Fruit fly (Drosophila melanogaster) whole organism, embryonic: ENCODE measurements around the gene CG42449.

Experiments used
- Aef1 ChIP-seq: fragments of 200-800 bp; sonication (Bioruptor generic); IDR thresholded peaks from 3 replicates; pipeline ENCODE4 v1.3.6; 2022; ENCODE audit warnings: missing biosample characterization, missing genetic modification characterization
- Atf3 ChIP-seq: fragments of 200-800 bp; sonication (Bioruptor generic); optimal IDR thresholded peaks from 3 replicates; lab custom pipeline; 2016; ENCODE audit warnings: missing biosample characterization, missing genetic modification characterization
- CG12236 ChIP-seq: fragments of 200-800 bp; sonication (Bioruptor generic); optimal IDR thresholded peaks from 2 replicates; lab custom pipeline; 2016; ENCODE audit warnings: missing biosample characterization, missing genetic modification characterization
- CG12391 ChIP-seq: fragments of 200-800 bp; sonication (Bioruptor generic); optimal IDR thresholded peaks from 3 replicates; lab custom pipeline; 2018; ENCODE audit warnings: missing biosample characterization, mild to moderate bottlenecking, missing genetic modification characterization, moderate library complexity
- CG13624 ChIP-seq: fragments of 200-800 bp; sonication (Bioruptor generic); optimal IDR thresholded peaks from 2 replicates; lab custom pipeline; 2016; ENCODE audit warnings: missing biosample characterization, missing genetic modification characterization
- CG15514 ChIP-seq: fragments of 200-800 bp; sonication (Bioruptor generic); optimal IDR thresholded peaks from 3 replicates; lab custom pipeline; 2017; ENCODE audit warnings: missing biosample characterization, missing genetic modification characterization, mild to moderate bottlenecking, moderate library complexity, missing genetic modification reagents
- CG16813 ChIP-seq: fragments of 200-800 bp; sonication (Bioruptor generic); IDR thresholded peaks from 3 replicates; pipeline ENCODE4 v1.3.6; 2022; ENCODE audit warnings: missing biosample characterization, missing genetic modification characterization; ENCODE audit not compliant: partially characterized antibody
- CG16863 ChIP-seq: fragments of 200-800 bp; sonication (Bioruptor generic); optimal IDR thresholded peaks from 3 replicates; lab custom pipeline; 2016; ENCODE audit warnings: missing biosample characterization, missing genetic modification characterization
- CG17359 ChIP-seq: fragments of 200-800 bp; sonication (Bioruptor generic); optimal IDR thresholded peaks from 3 replicates; lab custom pipeline; 2018; ENCODE audit warnings: missing biosample characterization, mild to moderate bottlenecking, missing genetic modification characterization, moderate library complexity
- CG3065 ChIP-seq: fragments of 200-800 bp; sonication (Bioruptor generic); optimal IDR thresholded peaks from 2 replicates; lab custom pipeline; 2016; ENCODE audit warnings: missing biosample characterization, missing genetic modification characterization
- CG31365 ChIP-seq: fragments of 200-800 bp; sonication (Bioruptor generic); optimal IDR thresholded peaks from 2 replicates; lab custom pipeline; 2018; ENCODE audit warnings: missing biosample characterization, mild to moderate bottlenecking, missing genetic modification characterization
- CG6791 ChIP-seq: fragments of 200-800 bp; sonication (Bioruptor generic); IDR thresholded peaks from 3 replicates; pipeline ENCODE4 v1.3.6; 2022; ENCODE audit warnings: missing biosample characterization, missing genetic modification characterization; ENCODE audit not compliant: partially characterized antibody
- CG6854 ChIP-seq: fragments of 200-800 bp; sonication (Bioruptor generic); optimal IDR thresholded peaks from 3 replicates; lab custom pipeline; 2017; ENCODE audit warnings: missing biosample characterization, mild to moderate bottlenecking, missing genetic modification characterization
- CG7357 ChIP-seq: fragments of 200-800 bp; sonication (Bioruptor generic); IDR thresholded peaks from 3 replicates; pipeline ENCODE4 v1.3.6; 2022; ENCODE audit warnings: missing biosample characterization, missing genetic modification characterization
- CG9609 ChIP-seq: fragments of 200-800 bp; sonication (Bioruptor generic); optimal IDR thresholded peaks from 3 replicates; lab custom pipeline; 2016; ENCODE audit warnings: missing biosample characterization, missing genetic modification characterization
- CG9797 ChIP-seq: fragments of 200-800 bp; sonication (Bioruptor generic); optimal IDR thresholded peaks from 3 replicates; lab custom pipeline; 2018; ENCODE audit warnings: missing biosample characterization, mild to moderate bottlenecking, missing genetic modification characterization
- D19A ChIP-seq: fragments of 200-800 bp; optimal IDR thresholded peaks from 3 replicates; lab custom pipeline; 2019; ENCODE audit warnings: missing biosample characterization, mild to moderate bottlenecking, missing genetic modification characterization, moderate library complexity
- Dll ChIP-seq: fragments of 200-800 bp; sonication (Bioruptor generic); IDR thresholded peaks from 4 replicates; pipeline ENCODE4 v1.3.6; 2022; ENCODE audit warnings: missing biosample characterization, missing genetic modification characterization; ENCODE audit not compliant: partially characterized antibody
- Doc3 ChIP-seq: fragments of 200-800 bp; sonication (Bioruptor generic); IDR thresholded peaks from 3 replicates; pipeline ENCODE4 v1.3.6; 2022; ENCODE audit warnings: missing biosample characterization, missing genetic modification characterization; ENCODE audit not compliant: partially characterized antibody
- Drgx ChIP-seq: fragments of 200-800 bp; sonication (Bioruptor generic); IDR thresholded peaks from 2 replicates; pipeline ENCODE4 v1.3.6; 2022; ENCODE audit warnings: missing biosample characterization, missing genetic modification characterization
- Gug ChIP-seq: fragments of 200-800 bp; sonication (Bioruptor generic); IDR thresholded peaks from 4 replicates; pipeline ENCODE4 v1.3.6; 2022; ENCODE audit warnings: missing biosample characterization, missing genetic modification characterization
- Hey ChIP-seq: fragments of 200-800 bp; sonication (Bioruptor generic); optimal IDR thresholded peaks from 3 replicates; lab custom pipeline; 2018; ENCODE audit warnings: missing biosample characterization, mild to moderate bottlenecking, missing genetic modification characterization
- MTF-1 ChIP-seq: fragments of 200-800 bp; sonication (Bioruptor generic); optimal IDR thresholded peaks from 2 replicates; lab custom pipeline; 2018; ENCODE audit warnings: missing biosample characterization, mild to moderate bottlenecking, missing genetic modification characterization, borderline replicate concordance
- NfI ChIP-seq: fragments of 200-800 bp; sonication (Bioruptor generic); optimal IDR thresholded peaks from 3 replicates; lab custom pipeline; 2018; ENCODE audit warnings: missing biosample characterization, mild to moderate bottlenecking, missing genetic modification characterization, moderate library complexity
- Optix ChIP-seq: fragments of 200-800 bp; sonication (Bioruptor generic); IDR thresholded peaks from 3 replicates; pipeline ENCODE4 v1.3.6; 2022; ENCODE audit warnings: missing biosample characterization, missing genetic modification characterization
- PHDP ChIP-seq: fragments of 200-800 bp; sonication (Bioruptor generic); optimal IDR thresholded peaks from 3 replicates; lab custom pipeline; 2018; ENCODE audit warnings: missing biosample characterization, mild to moderate bottlenecking, missing genetic modification characterization, moderate library complexity
- Poxn ChIP-seq: fragments of 200-800 bp; sonication (Bioruptor generic); IDR thresholded peaks from 2 replicates; pipeline ENCODE4 v1.3.6; 2022; ENCODE audit warnings: missing biosample characterization, missing genetic modification characterization
- Usf ChIP-seq: fragments of 200-800 bp; sonication (Bioruptor generic); optimal IDR thresholded peaks from 2 replicates; lab custom pipeline; 2017; ENCODE audit warnings: missing genotype, missing biosample characterization, missing genetic modification characterization
- Xbp1 ChIP-seq: fragments of 200-800 bp; sonication (Bioruptor generic); optimal IDR thresholded peaks from 3 replicates; lab custom pipeline; 2016; ENCODE audit warnings: missing biosample characterization, mild to moderate bottlenecking, missing genetic modification characterization
- Xrp1 ChIP-seq: fragments of 200-800 bp; sonication (Bioruptor generic); IDR thresholded peaks from 2 replicates; pipeline ENCODE4 v1.3.6; 2022; ENCODE audit warnings: missing biosample characterization, missing genetic modification characterization
- YL-1 ChIP-seq: fragments of 200-800 bp; sonication (Bioruptor generic); optimal IDR thresholded peaks from 3 replicates; lab custom pipeline; 2017; ENCODE audit warnings: missing biosample characterization, mild to moderate bottlenecking, missing genetic modification characterization
- aop ChIP-seq: fragments of 200-800 bp; sonication (Bioruptor generic); IDR thresholded peaks from 2 replicates; pipeline ENCODE4 v1.3.6; 2022; ENCODE audit warnings: missing biosample characterization, missing genetic modification characterization
- ap ChIP-seq: fragments of 200-800 bp; sonication (Bioruptor generic); IDR thresholded peaks from 2 replicates; pipeline ENCODE4 v1.3.6; 2022; ENCODE audit warnings: missing biosample characterization, missing genetic modification characterization
- ato ChIP-seq: fragments of 200-800 bp; sonication (Bioruptor generic); IDR thresholded peaks from 2 replicates; pipeline ENCODE4 v1.3.6; 2022; ENCODE audit warnings: missing biosample characterization, missing genetic modification characterization; ENCODE audit not compliant: partially characterized antibody
- bcd ChIP-seq: fragments of 200-800 bp; sonication (Bioruptor generic); optimal IDR thresholded peaks from 2 replicates; lab custom pipeline; 2017; ENCODE audit warnings: missing biosample characterization, mild to moderate bottlenecking, missing genetic modification characterization
- caup ChIP-seq: fragments of 200-800 bp; sonication (Bioruptor generic); optimal IDR thresholded peaks from 3 replicates; lab custom pipeline; 2017; ENCODE audit warnings: missing biosample characterization, mild to moderate bottlenecking, missing genetic modification characterization, moderate library complexity; ENCODE audit not compliant: severe bottlenecking
- croc ChIP-seq: fragments of 200-800 bp; sonication (Bioruptor generic); conservative IDR thresholded peaks from 3 replicates; pipeline ENCODE4 v1.3.6; 2022; ENCODE audit warnings: missing biosample characterization, missing genetic modification characterization
- ewg ChIP-seq: fragments of 200-800 bp; sonication (Bioruptor generic); optimal IDR thresholded peaks from 3 replicates; lab custom pipeline; 2017; ENCODE audit warnings: mild to moderate bottlenecking, missing biosample characterization, missing genetic modification reagents, missing genetic modification characterization
- gt ChIP-seq: fragments of 200-800 bp; sonication (Bioruptor generic); IDR thresholded peaks from 2 replicates; pipeline ENCODE4 v1.3.6; 2022; ENCODE audit warnings: missing biosample characterization, missing genetic modification characterization
- mirr ChIP-seq: fragments of 200-800 bp; sonication (Bioruptor generic); optimal IDR thresholded peaks from 3 replicates; lab custom pipeline; 2018; ENCODE audit warnings: missing biosample characterization, mild to moderate bottlenecking, missing genetic modification characterization
- nau ChIP-seq: fragments of 200-800 bp; sonication (Bioruptor generic); optimal IDR thresholded peaks from 3 replicates; lab custom pipeline; 2017; ENCODE audit warnings: missing biosample characterization, mild to moderate bottlenecking, missing genetic modification characterization, missing genetic modification reagents
- phol ChIP-seq: fragments of 200-800 bp; sonication (Bioruptor generic); optimal IDR thresholded peaks from 3 replicates; lab custom pipeline; 2018; ENCODE audit warnings: missing biosample characterization, mild to moderate bottlenecking, missing genetic modification characterization, moderate library complexity
- pita ChIP-seq: fragments of 200-800 bp; sonication (Bioruptor generic); optimal IDR thresholded peaks from 2 replicates; lab custom pipeline; 2017; ENCODE audit warnings: missing biosample characterization, mild to moderate bottlenecking, missing genetic modification characterization
- psq ChIP-seq: fragments of 200-800 bp; sonication (Bioruptor generic); optimal IDR thresholded peaks from 2 replicates; lab custom pipeline; 2017; ENCODE audit warnings: missing biosample characterization, missing genetic modification characterization
- sens ChIP-seq: fragments of 200-800 bp; sonication (Bioruptor generic); peaks from one replicate; lab custom pipeline; 2016; ENCODE audit warnings: missing biosample characterization, missing genetic modification characterization
- seq ChIP-seq: fragments of 200-800 bp; sonication (Bioruptor generic); IDR thresholded peaks from 2 replicates; pipeline ENCODE4 v1.3.6; 2022; ENCODE audit warnings: missing biosample characterization, missing genetic modification characterization
- shn ChIP-seq: fragments of 200-800 bp; sonication (Bioruptor generic); optimal IDR thresholded peaks from 3 replicates; lab custom pipeline; 2016; ENCODE audit warnings: missing biosample characterization, missing genetic modification characterization
- tgo ChIP-seq: fragments of 200-800 bp; sonication (Bioruptor generic); IDR thresholded peaks from 3 replicates; pipeline ENCODE4 v1.3.6; 2022; ENCODE audit warnings: missing biosample characterization, missing genetic modification characterization
- tin ChIP-seq: fragments of 200-800 bp; sonication (Bioruptor generic); optimal IDR thresholded peaks from 3 replicates; lab custom pipeline; 2016; ENCODE audit warnings: missing biosample characterization, missing genetic modification characterization
- trh ChIP-seq: fragments of 200-800 bp; sonication (Bioruptor generic); optimal IDR thresholded peaks from 2 replicates; lab custom pipeline; 2016; ENCODE audit warnings: missing biosample characterization, missing genetic modification characterization
- wdn ChIP-seq: fragments of 200-800 bp; sonication (Bioruptor generic); IDR thresholded peaks from 2 replicates; pipeline ENCODE4 v1.3.6; 2022; ENCODE audit warnings: missing biosample characterization, missing genetic modification characterization

CG42449 gene

DNA sequence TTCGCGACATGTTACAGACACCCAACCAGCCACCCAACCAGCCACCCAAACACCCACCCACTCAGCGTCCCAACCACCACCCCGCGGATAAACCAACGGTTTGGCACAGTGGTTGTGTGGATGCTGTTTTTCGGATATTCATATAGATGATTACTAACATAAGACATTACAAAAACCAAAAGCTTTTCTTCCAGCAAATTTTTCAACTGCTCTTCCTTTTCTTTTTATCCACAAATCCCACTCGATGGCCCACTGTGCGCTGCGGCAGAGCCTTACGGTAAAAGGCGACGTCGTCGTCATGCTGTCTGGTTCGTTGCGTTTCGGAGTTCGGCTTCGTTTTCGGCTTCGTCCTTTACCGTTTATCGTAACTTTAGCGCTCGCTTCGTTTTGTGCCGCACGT is 44.5 kb upstream of the CG42449 start (continued):
- TF ChIP-seq YL-1 (no peak), CG12391 (tag; lab: Kevin White, UChicago) (peak; percentile 62), sens (GFP tag; lab: Kevin White, UChicago) (peak; percentile 47), Drgx (GFP tag; lab: Robert Waterston, UW) (peak; percentile 39), bcd (peak; percentile 65), phol (peak; percentile 37), Usf (no peak), Poxn (GFP tag; lab: Robert Waterston, UW) (peak; percentile 36; the same call in 1 of the 2 replicates), pita (no peak), nau (no peak), ewg (peak; percentile 17), Dll (GFP tag; lab: Robert Waterston, UW) (no peak), Doc3 (no peak), CG9609 (GFP tag; lab: Kevin White, UChicago) (peak; percentile 52), shn (peak; percentile 13), mirr (GFP tag; lab: Kevin White, UChicago) (peak; percentile 20), MTF-1 (GFP tag; lab: Kevin White, UChicago) (peak; percentile 35), CG16863 (GFP tag; lab: Kevin White, UChicago) (peak; percentile 51), aop (GFP tag; lab: Robert Waterston, UW) (no peak), CG6854 (GFP tag; lab: Kevin White, UChicago) (peak; percentile 61), CG16813 (GFP tag; lab: Robert Waterston, UW) (no peak), Atf3 (GFP tag; lab: Kevin White, UChicago) (no peak), trh (no peak), CG31365 (tag; lab: Kevin White, UChicago) (peak; percentile 8), NfI (GFP tag; lab: Kevin White, UChicago) (peak; percentile 53), CG12236 (no peak), gt (GFP tag; lab: Robert Waterston, UW) (no peak), tgo (GFP tag; lab: Robert Waterston, UW) (peak; percentile 48), psq (GFP tag; lab: Kevin White, UChicago) (peak; percentile 31), D19A (tag; lab: Kevin White, UChicago) (peak; percentile 9), Xrp1 (GFP tag; lab: Robert Waterston, UW) (peak; percentile 81), CG3065 (GFP tag; lab: Kevin White, UChicago) (no peak), Aef1 (GFP tag; lab: Robert Waterston, UW) (peak; percentile 49; the same call in 1 of the 3 replicates), PHDP (tag; lab: Kevin White, UChicago) (peak; percentile 56), caup (GFP tag; lab: Kevin White, UChicago) (peak; percentile 70), CG9797 (GFP tag; lab: Kevin White, UChicago) (no peak), croc (GFP tag; lab: Robert Waterston, UW) (peak; percentile 27; the same call in 1 of the 3 replicates), Gug (GFP tag; lab: Robert Waterston, UW) (peak; percentile 54; the same call in 2 of the 4 replicates), tin (peak; percentile 13), seq (GFP tag; lab: Robert Waterston, UW) (peak; percentile 46; the same call in 1 of the 2 replicates), Hey (tag; lab: Kevin White, UChicago) (no peak), CG15514 (GFP tag; lab: Kevin White, UChicago) (peak; percentile 49), CG7357 (GFP tag; lab: Robert Waterston, UW) (peak; percentile 52; the same call in 2 of the 3 replicates), wdn (GFP tag; lab: Robert Waterston, UW) (no peak), CG6791 (GFP tag; lab: Robert Waterston, UW) (no peak), Xbp1 (GFP tag; lab: Kevin White, UChicago) (peak; percentile 50), CG13624 (no peak), CG17359 (peak; percentile 69), ap (GFP tag; lab: Robert Waterston, UW) (peak; percentile 48; the same call in 1 of the 2 replicates), ato (GFP tag; lab: Robert Waterston, UW) (no peak), Optix (GFP tag; lab: Robert Waterston, UW) (peak; percentile 76)
